Worm (Caenorhabditis elegans) whole organism, L4 larva: ENCODE results near the gene srh-213.

ENCODE experiments used
- D1046.2 ChIP-seq: fragments of 200-800 bp; sonication (Bioruptor generic); IDR thresholded peaks from 2 replicates; pipeline ENCODE4 v1.3.6; 2022; ENCODE audit warnings: missing genetic modification characterization, missing compliant biosample characterization
- F49E8.2 ChIP-seq: sonication (generic microtip); optimal IDR thresholded peaks from 2 replicates; lab custom pipeline; 2016; ENCODE audit warnings: missing compliant biosample characterization, mild to moderate bottlenecking, missing genetic modification characterization, borderline replicate concordance
- R02D3.7 ChIP-seq: fragments of 150-350 bp; sonication (generic microtip); optimal IDR thresholded peaks from 3 replicates; lab custom pipeline; 2014; ENCODE audit warnings: missing biosample characterization, missing genetic modification characterization
- ZK337.2 ChIP-seq: fragments of 200-800 bp; sonication (Bioruptor generic); IDR thresholded peaks from 2 replicates; pipeline ENCODE4 v1.3.6; 2022; ENCODE audit warnings: missing genetic modification reagents, missing genetic modification characterization, missing compliant biosample characterization
- ama-1 ChIP-seq: fragments of 150-350 bp; optimal IDR thresholded peaks from 2 replicates; lab custom pipeline; 2014; ENCODE audit warnings: inconsistent platforms, mixed read lengths
- ceh-62 ChIP-seq: sonication (generic microtip); optimal IDR thresholded peaks from 2 replicates; lab custom pipeline; 2017; ENCODE audit warnings: missing biosample characterization, missing genetic modification characterization
- ces-1 ChIP-seq: fragments of 150-350 bp; sonication (generic microtip); optimal IDR thresholded peaks from 4 replicates; lab custom pipeline; 2014; ENCODE audit warnings: missing biosample characterization, missing genetic modification reagents, missing genetic modification characterization
- fos-1 ChIP-seq: fragments of 150-350 bp; optimal IDR thresholded peaks from 2 replicates; lab custom pipeline; 2014; ENCODE audit warnings: missing biosample characterization, missing genetic modification characterization
- hif-1 ChIP-seq, 2 experiments: sonication (generic microtip); optimal IDR thresholded peaks; 2 replicates each; lab custom pipeline; 2016 to 2017; ENCODE audit warnings: missing compliant biosample characterization in 2 of 2, missing genetic modification characterization in 2 of 2, missing genetic modification reagents in 2 of 2, missing genotype in 2 of 2, mild to moderate bottlenecking in 1 of 2
- lin-39 ChIP-seq: fragments of 150-350 bp; optimal IDR thresholded peaks from 2 replicates; lab custom pipeline; 2014; ENCODE audit warnings: missing biosample characterization, missing genetic modification reagents, missing genetic modification characterization
- mep-1 ChIP-seq: fragments of 150-350 bp; sonication (generic microtip); optimal IDR thresholded peaks from 3 replicates; lab custom pipeline; 2014; ENCODE audit warnings: missing biosample characterization, missing genetic modification characterization
- nhr-237 ChIP-seq: sonication (generic microtip); optimal IDR thresholded peaks from 2 replicates; lab custom pipeline; 2017; ENCODE audit warnings: missing biosample characterization, missing genetic modification characterization
- pha-4 ChIP-seq, 2 experiments: fragments of 150-350 bp in 1 of 2; fragments of 200-800 bp in 1 of 2; sonication (Bioruptor generic) in 1 of 2; IDR thresholded peaks in 1 of 2; optimal IDR thresholded peaks in 1 of 2; 2 replicates each; pipeline versions ENCODE4 v1.3.6 to Lab custom; 2014 to 2022; ENCODE audit warnings: missing genetic modification characterization in 2 of 2, missing genetic modification reagents in 2 of 2, missing biosample characterization in 1 of 2, missing compliant biosample characterization in 1 of 2
- vab-7 ChIP-seq: fragments of 200-800 bp; sonication (Bioruptor generic); IDR thresholded peaks from 2 replicates; pipeline ENCODE4 v1.3.6; 2022; ENCODE audit warnings: missing genetic modification reagents, missing genetic modification characterization, missing compliant biosample characterization

ce11 chrV:3555986-3556385 is 38.9 kb downstream of the srh-213 start, which contains the start of gene grl-30:
- TF ChIP-seq F49E8.2 (tag; lab: Kevin White, UChicago) = no peak
- no peak for TF ChIP-seq fos-1
- no peak for TF ChIP-seq lin-39
- TF ChIP-seq ZK337.2 (GFP tag; lab: Robert Waterston, UW) = no peak
- no peak for TF ChIP-seq D1046.2
- no peak for TF ChIP-seq vab-7 (GFP tag; lab: Robert Waterston, UW)
- TF ChIP-seq nhr-237 (tag; lab: Kevin White, UChicago) = no peak
- no peak for TF ChIP-seq ceh-62 (tag; lab: Kevin White, UChicago)
- no peak for TF ChIP-seq ama-1
- no peak for TF ChIP-seq R02D3.7 (tag; lab: Kevin White, UChicago)
- no peak for TF ChIP-seq pha-4 (GFP tag; IDR thresholded peaks at IDR 0.05; lab: Robert Waterston, UW)
- no peak for TF ChIP-seq pha-4 (tag; optimal IDR thresholded peaks at IDR 0.05; lab: Kevin White, UChicago)
- TF ChIP-seq mep-1 (tag; lab: Kevin White, UChicago) = no peak
- no peak for TF ChIP-seq hif-1 (tag; optimal IDR thresholded peaks at IDR 0.05; lab: Kevin White, UChicago)
- TF ChIP-seq ces-1 (GFP tag; lab: Kevin White, UChicago) = no peak
